Fruit fly (Drosophila melanogaster): Measurements from ENCODE around the gene CG2162.

CG2162 gene

DNA sequence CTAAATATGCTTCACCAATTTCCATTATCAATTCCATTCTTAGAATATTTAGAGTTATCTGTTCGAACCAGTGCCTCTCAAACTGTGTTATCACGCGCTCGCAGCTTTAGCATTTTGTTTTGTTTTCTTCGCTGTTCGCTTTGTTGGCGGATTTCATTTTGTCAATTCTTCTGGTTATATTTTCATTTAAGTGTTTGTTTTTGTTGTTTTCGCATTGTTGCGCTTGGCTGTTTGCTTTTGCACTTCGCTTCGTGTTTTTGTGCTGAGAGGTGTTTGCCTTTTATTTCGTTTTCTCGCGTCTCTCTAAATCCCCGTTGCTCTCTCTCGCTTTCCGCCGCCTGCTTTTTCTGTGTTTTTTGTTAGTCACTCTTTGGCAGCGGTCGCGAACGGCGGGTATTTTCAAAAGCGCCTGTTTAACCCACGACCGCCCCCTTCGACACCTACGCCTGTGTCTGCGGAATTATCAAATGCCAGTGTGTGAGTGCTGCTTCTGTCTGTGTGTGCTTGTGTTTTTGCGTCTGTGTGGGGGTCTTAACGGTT lies 42.6 kb downstream of the CG2162 start (continued):
- peak; percentile 62 for TF ChIP-seq Eip93F (GFP tag; optimal IDR thresholded peaks at IDR 0.05)
- no peak for TF ChIP-seq Blimp-1 (GFP tag; optimal IDR thresholded peaks at IDR 0.05)
- TF ChIP-seq CG8119 (GFP tag; IDR thresholded peaks at IDR 0.05) = peak; percentile 91
- TF ChIP-seq CG34406 (GFP tag; optimal IDR thresholded peaks at IDR 0.05) = peak; percentile 62
- TF ChIP-seq Gug (GFP tag; IDR thresholded peaks at IDR 0.05) = no peak
- TF ChIP-seq Sox102F (GFP tag; optimal IDR thresholded peaks at IDR 0.05) = peak; percentile 86
- TF ChIP-seq CG6792 (GFP tag; optimal IDR thresholded peaks at IDR 0.05) = peak; percentile 54
- TF ChIP-seq CG11762 (GFP tag; optimal IDR thresholded peaks at IDR 0.05; ENCODE audit: insufficient read depth) = no peak
- TF ChIP-seq fd59A (GFP tag; optimal IDR thresholded peaks at IDR 0.05) = peak; percentile 16
- no peak for TF ChIP-seq CG31627 (GFP tag; optimal IDR thresholded peaks at IDR 0.05)
- peak; percentile 26 for TF ChIP-seq CG7368 (GFP tag; optimal IDR thresholded peaks at IDR 0.05)
- peak; percentile 29 for TF ChIP-seq Hr4 (GFP tag; optimal IDR thresholded peaks at IDR 0.05)
- peak; percentile 21 for TF ChIP-seq CG32006 (GFP tag; optimal IDR thresholded peaks at IDR 0.05)
- TF ChIP-seq svp (GFP tag) = peak; percentile 94
- peak; percentile 41 for TF ChIP-seq Hr39 (GFP tag; optimal IDR thresholded peaks at IDR 0.05)
- TF ChIP-seq spab (GFP tag; optimal IDR thresholded peaks at IDR 0.05) = no peak
- peak; percentile 73 for TF ChIP-seq CG6854 (GFP tag; optimal IDR thresholded peaks at IDR 0.05)
- TF ChIP-seq CG16779 (tag; optimal IDR thresholded peaks at IDR 0.05) = peak; percentile 62
- peak; percentile 80 for TF ChIP-seq Lpt (GFP tag; optimal IDR thresholded peaks at IDR 0.05)
- peak; percentile 61 for TF ChIP-seq esn (GFP tag; optimal IDR thresholded peaks at IDR 0.05)
- TF ChIP-seq acj6 (GFP tag; optimal IDR thresholded peaks at IDR 0.05) = peak; percentile 22
- TF ChIP-seq dac (GFP tag; optimal IDR thresholded peaks at IDR 0.05) = peak; percentile 1
- peak; percentile 62 for TF ChIP-seq CG8632 (GFP tag; optimal IDR thresholded peaks at IDR 0.05)
- TF ChIP-seq CG15336 (GFP tag; IDR thresholded peaks at IDR 0.05) = peak; percentile 91
- TF ChIP-seq salr (GFP tag; optimal IDR thresholded peaks at IDR 0.05) = peak; percentile 4 to 61
- TF ChIP-seq fkh (GFP tag; optimal IDR thresholded peaks at IDR 0.05) = peak; percentile 62
- TF ChIP-seq topi (GFP tag; optimal IDR thresholded peaks at IDR 0.05) = peak; percentile 6
- no peak for TF ChIP-seq CG4318 (GFP tag; optimal IDR thresholded peaks at IDR 0.05)
- TF ChIP-seq cyc (GFP tag; optimal IDR thresholded peaks at IDR 0.05) = peak; percentile 23
- TF ChIP-seq Eip78C (GFP tag) = peak; percentile 83
- peak; percentile 81 for TF ChIP-seq net (GFP tag; optimal IDR thresholded peaks at IDR 0.05)
- TF ChIP-seq CG6808 (GFP tag; optimal IDR thresholded peaks at IDR 0.05) = peak; percentile 36

dm6 chr3L:3078398-3079155 lies 43.6 kb downstream of the CG2162 start:
- TF ChIP-seq Lpt (GFP tag; optimal IDR thresholded peaks at IDR 0.05) = no peak
- peak; percentile 18 for TF ChIP-seq CG7368 (GFP tag; optimal IDR thresholded peaks at IDR 0.05)
- no peak for TF ChIP-seq CG16779 (tag; optimal IDR thresholded peaks at IDR 0.05)
- TF ChIP-seq Hr39 (GFP tag; optimal IDR thresholded peaks at IDR 0.05) = peak; percentile 69
- peak; percentile 29 for TF ChIP-seq achi (GFP tag; optimal IDR thresholded peaks at IDR 0.05)
- peak in 1 of 2 experiments; percentile 42 for TF ChIP-seq ss (GFP tag; optimal IDR thresholded peaks at IDR 0.05)
- TF ChIP-seq OdsH (GFP tag; optimal IDR thresholded peaks at IDR 0.05) = peak; percentile 51
- TF ChIP-seq CG15336 (GFP tag; IDR thresholded peaks at IDR 0.05) = no peak; the same call in 1 of the 2 replicates
- no peak for TF ChIP-seq CG11294 (GFP tag; IDR thresholded peaks at IDR 0.05)
- TF ChIP-seq CG10669 (GFP tag; optimal IDR thresholded peaks at IDR 0.05) = peak; percentile 49
- TF ChIP-seq Sox14 (GFP tag; optimal IDR thresholded peaks at IDR 0.05) = peak; percentile 45
- peak; percentile 5 for TF ChIP-seq CG4318 (GFP tag; optimal IDR thresholded peaks at IDR 0.05)
- peak; percentile 14 for TF ChIP-seq CG3919 (GFP tag; optimal IDR thresholded peaks at IDR 0.05)
- no peak for TF ChIP-seq dac (GFP tag; optimal IDR thresholded peaks at IDR 0.05)
- TF ChIP-seq CG11902 (GFP tag; optimal IDR thresholded peaks at IDR 0.05) = peak; percentile 34
- peak; percentile 50 for TF ChIP-seq esn (GFP tag; optimal IDR thresholded peaks at IDR 0.05)
- TF ChIP-seq Eip75B (GFP tag; optimal IDR thresholded peaks at IDR 0.05) = no peak
- TF ChIP-seq Gug (GFP tag; IDR thresholded peaks at IDR 0.05) = 0 out of 2 replicates have a peak, but pooled peaks have one; percentile 14
- TF ChIP-seq fkh (GFP tag; optimal IDR thresholded peaks at IDR 0.05) = peak; percentile 71
- peak; percentile 40 for TF ChIP-seq acj6 (GFP tag; optimal IDR thresholded peaks at IDR 0.05)
- TF ChIP-seq CG6854 (GFP tag; optimal IDR thresholded peaks at IDR 0.05) = peak; percentile 9
- TF ChIP-seq lz (GFP tag; optimal IDR thresholded peaks at IDR 0.05) = peak; percentile 57
- peak; percentile 11 for TF ChIP-seq dsx (GFP tag; optimal IDR thresholded peaks at IDR 0.05; ENCODE audit: poor library complexity, severe bottlenecking)
- peak; percentile 81 for TF ChIP-seq svp (GFP tag)
- no peak for TF ChIP-seq vri (GFP tag; optimal IDR thresholded peaks at IDR 0.05)
- peak; percentile 35 for TF ChIP-seq CG8632 (GFP tag; optimal IDR thresholded peaks at IDR 0.05)
- TF ChIP-seq Ets96B (tag; optimal IDR thresholded peaks at IDR 0.05) = peak; percentile 21
- peak; percentile 3 for TF ChIP-seq CG3032 (tag; optimal IDR thresholded peaks at IDR 0.05)
- TF ChIP-seq CG6163 (GFP tag; IDR thresholded peaks at IDR 0.05) = no peak

Data from whole organism, prepupa.